Fruit fly (Drosophila melanogaster) Kc167 (cell line): ENCODE measurements around the gene CG31041.

Experiments
- Myc ChIP-seq: fragments of >200 bp; optimal IDR thresholded peaks from 2 replicates; lab custom pipeline; 2017; ENCODE audit warnings: missing external identifiers
- Sin3A ChIP-seq: fragments of >200 bp; optimal IDR thresholded peaks from 2 replicates; lab custom pipeline; 2018; ENCODE audit warnings: missing external identifiers
- h ChIP-seq: fragments of >200 bp; optimal IDR thresholded peaks from 3 replicates; lab custom pipeline; 2018; ENCODE audit warnings: missing external identifiers
- insv ChIP-seq: fragments of >200 bp; optimal IDR thresholded peaks from 3 replicates; lab custom pipeline; 2018; ENCODE audit warnings: missing external identifiers
- psq ChIP-seq: fragments of >200 bp; optimal IDR thresholded peaks from 2 replicates; lab custom pipeline; 2017; ENCODE audit warnings: missing external identifiers
- ttk ChIP-seq: sonication (Bioruptor generic); optimal IDR thresholded peaks from 2 replicates; lab custom pipeline; 2017; ENCODE audit warnings: missing external identifiers

The CG31041 gene

DNA sequence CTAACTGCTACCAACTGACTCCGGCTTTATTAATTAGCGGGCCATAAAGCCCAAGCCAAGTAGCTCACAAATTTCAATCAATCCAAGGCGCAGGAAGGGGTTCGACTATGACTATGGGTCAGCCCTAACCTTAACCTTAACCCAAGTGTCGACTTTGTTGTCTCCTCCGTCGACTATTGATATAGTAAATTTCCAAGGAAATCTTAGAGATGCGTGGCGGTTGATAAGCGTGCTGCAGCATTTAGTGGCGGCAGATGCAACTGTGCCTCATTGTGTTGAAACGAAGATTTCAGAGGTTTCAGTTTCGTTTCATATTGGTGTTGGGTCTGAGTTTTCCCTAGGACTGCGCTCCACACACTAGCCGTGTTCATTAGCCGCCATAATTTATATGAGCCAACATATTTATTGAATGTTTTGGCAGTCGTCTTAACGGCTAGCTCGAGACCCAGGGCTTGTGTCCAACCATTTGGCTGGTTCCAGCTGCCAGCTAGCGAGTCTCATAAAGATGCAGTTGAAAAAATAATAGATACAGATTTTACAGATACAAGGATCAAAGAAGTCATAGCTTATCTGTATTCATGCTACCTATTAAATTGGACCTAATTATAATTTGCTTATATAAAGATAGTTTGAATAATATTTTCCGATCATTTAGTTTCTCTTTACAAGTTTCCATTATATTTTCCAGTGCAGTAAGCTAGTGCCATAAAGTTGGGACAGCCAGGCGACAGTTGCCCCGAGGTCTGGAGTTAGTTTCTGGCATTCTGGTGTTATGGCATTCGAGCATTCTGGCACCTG lies 43.3 kb downstream of the CG31041 start:
- TF ChIP-seq h (lab: Kevin White, UChicago) (no peak), ttk (lab: Kevin White, UChicago) (no peak), Myc (no peak), insv (lab: Kevin White, UChicago) (no peak), psq (no peak)

DNA sequence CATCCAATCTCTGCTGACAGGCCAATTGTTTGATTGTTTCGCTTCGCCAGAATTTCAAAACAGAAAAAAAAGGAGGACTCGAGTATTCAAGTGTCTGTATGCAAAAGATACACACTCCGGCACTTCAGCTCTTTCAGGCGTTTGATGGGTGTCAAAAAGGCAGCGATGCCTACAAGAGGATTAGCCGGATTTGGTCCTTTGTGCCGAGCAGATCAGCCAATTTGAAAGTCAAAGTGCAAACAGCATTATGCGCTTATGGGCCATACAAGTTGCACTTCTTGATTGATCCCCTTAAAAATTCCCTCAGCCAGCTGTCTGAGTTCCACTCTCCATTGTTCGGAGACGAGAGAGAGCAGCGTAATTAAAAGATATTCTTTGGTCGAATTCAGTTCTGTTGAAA lies 44.3 kb downstream of the CG31041 start:
- no peak for TF ChIP-seq h (lab: Kevin White, UChicago)

DNA sequence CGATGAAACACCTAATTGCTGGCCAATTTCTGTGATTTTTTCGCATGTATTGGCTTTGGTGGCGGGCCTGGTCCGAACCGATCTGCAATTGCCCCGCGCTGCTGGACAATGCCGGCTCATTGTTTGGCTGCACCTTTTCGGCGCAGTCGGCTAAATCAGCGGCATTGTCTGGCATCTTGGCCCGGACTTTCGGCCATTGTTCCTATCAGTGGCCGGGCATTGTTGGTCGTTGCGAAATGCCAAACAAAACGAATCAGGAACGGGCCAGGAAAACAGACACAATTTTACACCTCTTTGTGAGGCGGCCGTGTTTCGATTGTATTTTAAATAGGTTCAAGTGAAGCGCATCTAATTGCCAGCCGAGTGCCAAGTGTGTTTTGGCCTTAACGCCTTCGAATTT lies 45.5 kb downstream of the CG31041 start:
- TF ChIP-seq psq (no peak), h (lab: Kevin White, UChicago) (no peak), ttk (lab: Kevin White, UChicago) (no peak), insv (lab: Kevin White, UChicago) (no peak), Myc (no peak), Sin3A (lab: Kevin White, UChicago) (no peak)

DNA sequence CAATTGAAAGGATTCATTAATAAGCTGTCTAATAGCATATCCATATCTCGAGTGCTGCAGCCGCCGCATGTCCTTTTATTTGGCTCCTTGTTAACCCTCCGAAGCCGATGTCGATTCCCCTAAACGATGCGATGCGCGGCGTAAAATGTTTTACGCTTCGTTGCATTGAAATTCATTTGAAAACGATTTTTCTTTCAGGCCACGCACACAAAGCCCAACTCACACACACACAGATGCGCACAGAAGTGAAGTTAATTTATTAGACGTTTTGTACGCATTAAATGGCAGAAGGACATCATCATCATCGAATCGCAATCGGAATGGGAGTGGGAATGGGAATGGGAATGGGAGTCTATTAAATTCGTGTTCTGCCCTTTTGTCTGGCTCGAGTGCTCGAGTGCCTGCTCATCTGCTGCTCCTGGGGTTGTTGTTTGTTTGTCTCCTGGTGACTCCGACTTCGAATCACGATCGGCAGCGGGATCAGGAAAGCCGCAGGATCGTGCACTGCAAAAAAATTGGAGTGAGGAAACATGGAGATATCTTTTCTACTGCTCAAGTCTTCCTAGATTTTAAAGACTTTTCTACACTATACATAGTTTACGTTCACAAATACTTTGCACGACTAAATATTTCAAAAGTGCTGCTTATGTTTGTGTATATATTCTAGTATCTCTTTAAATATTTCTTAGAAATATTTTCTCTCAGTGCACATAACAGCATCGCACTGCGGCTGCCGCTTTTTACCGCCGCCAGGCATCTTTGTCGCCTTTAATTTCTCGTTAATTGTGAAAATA lies 49.6 kb downstream of the CG31041 start:
- TF ChIP-seq psq (no peak), ttk (lab: Kevin White, UChicago) (no peak), insv (lab: Kevin White, UChicago) (no peak), Myc (no peak), h (lab: Kevin White, UChicago) (no peak), Sin3A (lab: Kevin White, UChicago) (no peak)
